Worm (Caenorhabditis elegans): ENCODE data around the gene W03H9.2.

- no peak for TF ChIP-seq B0019.2 (GFP tag; conservative IDR thresholded peaks at IDR 0.05)
- TF ChIP-seq nfya-1 (tag; optimal IDR thresholded peaks at IDR 0.05; ENCODE audit: borderline replicate concordance, insufficient read depth): no peak
- TF ChIP-seq ama-1 (optimal IDR thresholded peaks at IDR 0.05): no peak
- no peak for TF ChIP-seq ama-1 (GFP tag; optimal IDR thresholded peaks at IDR 0.05)
- no peak for TF ChIP-seq Y56A3A.18 (GFP tag; IDR thresholded peaks at IDR 0.05)
- TF ChIP-seq C06A6.2 (GFP tag; conservative IDR thresholded peaks at IDR 0.05): no peak
- TF ChIP-seq snpc-4 (GFP tag; optimal IDR thresholded peaks at IDR 0.05): no peak
- TF ChIP-seq snpc-4 (tag; optimal IDR thresholded peaks at IDR 0.05): no peak
- TF ChIP-seq egl-18 (GFP tag; IDR thresholded peaks at IDR 0.05): no peak
- no peak for TF ChIP-seq sdz-38 (tag; optimal IDR thresholded peaks at IDR 0.05)
- no peak for TF ChIP-seq pha-4 (tag; optimal IDR thresholded peaks at IDR 0.05)
- TF ChIP-seq lin-40 (tag; optimal IDR thresholded peaks at IDR 0.05): no peak
- TF ChIP-seq F23B12.7 (tag; optimal IDR thresholded peaks at IDR 0.05; ENCODE audit: insufficient read depth): no peak
- no peak for TF ChIP-seq ceh-91 (GFP tag; IDR thresholded peaks at IDR 0.05)
Measured at ce11 chrII:14187456-14187855, 43.8 kb upstream of the W03H9.2 start.

Data from whole organism, young adult.